Worm (Caenorhabditis elegans) whole organism, L4 larva: ENCODE measurements around the gene clec-29.
A peak's percentile ranks its signal among the peaks of the same experiment; 100 is the strongest.

ENCODE experiments used
- F44E2.7 ChIP-seq: fragments of 200-800 bp; sonication (Bioruptor generic); IDR thresholded peaks from 2 replicates; pipeline ENCODE4 v2.1.2; 2022; ENCODE audit warnings: missing genetic modification characterization, missing compliant biosample characterization
- R02D3.7 ChIP-seq: fragments of 150-350 bp; sonication (generic microtip); optimal IDR thresholded peaks from 3 replicates; lab custom pipeline; 2014; ENCODE audit warnings: missing biosample characterization, missing genetic modification characterization
- Y48G9A.11 ChIP-seq: fragments of 200-800 bp; sonication (Bioruptor generic); IDR thresholded peaks from 2 replicates; pipeline ENCODE4 v1.3.6; 2022; ENCODE audit warnings: missing genetic modification reagents, missing genetic modification characterization, missing compliant biosample characterization
- ZK546.5 ChIP-seq, 2 experiments: sonication (generic microtip); optimal IDR thresholded peaks; 2 replicates each; lab custom pipeline; 2017; ENCODE audit warnings: missing biosample characterization in 2 of 2, missing genetic modification characterization in 2 of 2
- aly-2 ChIP-seq: sonication (generic microtip); optimal IDR thresholded peaks from 2 replicates; lab custom pipeline; 2018; ENCODE audit warnings: missing biosample characterization, missing genetic modification characterization
- ceh-82 ChIP-seq: sonication (generic microtip); optimal IDR thresholded peaks from 2 replicates; lab custom pipeline; 2017; ENCODE audit warnings: missing biosample characterization, missing genetic modification characterization
- ces-1 ChIP-seq: fragments of 150-350 bp; sonication (generic microtip); optimal IDR thresholded peaks from 4 replicates; lab custom pipeline; 2014; ENCODE audit warnings: missing biosample characterization, missing genetic modification reagents, missing genetic modification characterization
- dpl-1 ChIP-seq: fragments of 150-350 bp; optimal IDR thresholded peaks from 2 replicates; lab custom pipeline; 2014; ENCODE audit warnings: missing biosample characterization, missing genetic modification reagents, missing genetic modification characterization
- egl-27 ChIP-seq: sonication (generic microtip); optimal IDR thresholded peaks from 3 replicates; lab custom pipeline; 2017; ENCODE audit warnings: missing biosample characterization, missing genetic modification reagents, missing genetic modification characterization
- nhr-102 ChIP-seq: sonication (generic microtip); optimal IDR thresholded peaks from 2 replicates; lab custom pipeline; 2016; ENCODE audit warnings: mild to moderate bottlenecking, missing genetic modification characterization, moderate library complexity, missing compliant biosample characterization
- nhr-237 ChIP-seq: sonication (generic microtip); optimal IDR thresholded peaks from 2 replicates; lab custom pipeline; 2017; ENCODE audit warnings: missing biosample characterization, missing genetic modification characterization
- nhr-25 ChIP-seq: sonication (generic microtip); optimal IDR thresholded peaks from 2 replicates; lab custom pipeline; 2017; ENCODE audit warnings: missing genetic modification characterization, mild to moderate bottlenecking, missing compliant biosample characterization, antibody characterized with exemption, moderate library complexity, borderline replicate concordance; ENCODE audit not compliant: insufficient read depth
- nhr-28 ChIP-seq: fragments of 150-350 bp; optimal IDR thresholded peaks from 2 replicates; lab custom pipeline; 2014; ENCODE audit warnings: missing biosample characterization, missing genetic modification characterization
- unc-62 ChIP-seq, 3 experiments: fragments of 150-350 bp in 1 of 3; sonication (generic microtip); optimal IDR thresholded peaks in 2 of 3; peaks in 1 of 3; 1 replicate in 1 of 3; 2 replicates in 2 of 3; lab custom pipeline; 2014 to 2017; ENCODE audit warnings: missing biosample characterization in 3 of 3, missing genetic modification characterization in 3 of 3, missing genetic modification reagents in 3 of 3, missing genotype in 1 of 3

ce11 chrV:16780554-16780953 lies 41.6 kb upstream of the clec-29 start:
- TF ChIP-seq F44E2.7 (GFP tag; lab: Robert Waterston, UW) (no peak), ZK546.5 (tag; optimal IDR thresholded peaks at IDR 0.05; lab: Kevin White, UChicago) (no peak), R02D3.7 (tag; lab: Kevin White, UChicago) (no peak), ces-1 (GFP tag; lab: Kevin White, UChicago) (no peak), unc-62 (GFP tag; optimal IDR thresholded peaks at IDR 0.05 in 1 of 2; lab: Kevin White, UChicago) (no peak), unc-62 (tag; optimal IDR thresholded peaks at IDR 0.05; lab: Kevin White, UChicago) (no peak), Y48G9A.11 (GFP tag; lab: Robert Waterston, UW) (no peak), egl-27 (tag; lab: Kevin White, UChicago) (no peak), aly-2 (tag; lab: Kevin White, UChicago) (no peak), ceh-82 (tag; lab: Kevin White, UChicago) (no peak), nhr-102 (no peak), nhr-237 (tag; lab: Kevin White, UChicago) (no peak), dpl-1 (no peak), nhr-25 (tag; lab: Kevin White, UChicago) (no peak), nhr-28 (peak; percentile 52)
